Fruit fly (Drosophila melanogaster) whole organism, prepupa: Measurements from ENCODE around the gene CG14563.

Experiments
- CG1621 ChIP-seq: fragments of 200-800 bp; sonication (Bioruptor generic); optimal IDR thresholded peaks from 3 replicates; lab custom pipeline; 2018; ENCODE audit warnings: missing biosample characterization, mild to moderate bottlenecking, missing genetic modification characterization
- Gug ChIP-seq: fragments of 200-800 bp; sonication (Bioruptor generic); IDR thresholded peaks from 2 replicates; pipeline ENCODE4 v1.3.6; 2022; ENCODE audit warnings: missing biosample characterization, missing genetic modification characterization
- Hr39 ChIP-seq: fragments of 200-800 bp; sonication (Bioruptor generic); optimal IDR thresholded peaks from 2 replicates; lab custom pipeline; 2016; ENCODE audit warnings: missing biosample characterization, missing genetic modification characterization
- Hr4 ChIP-seq: fragments of 200-800 bp; sonication (Bioruptor generic); optimal IDR thresholded peaks from 3 replicates; lab custom pipeline; 2016; ENCODE audit warnings: missing biosample characterization, missing genetic modification characterization

DNA sequence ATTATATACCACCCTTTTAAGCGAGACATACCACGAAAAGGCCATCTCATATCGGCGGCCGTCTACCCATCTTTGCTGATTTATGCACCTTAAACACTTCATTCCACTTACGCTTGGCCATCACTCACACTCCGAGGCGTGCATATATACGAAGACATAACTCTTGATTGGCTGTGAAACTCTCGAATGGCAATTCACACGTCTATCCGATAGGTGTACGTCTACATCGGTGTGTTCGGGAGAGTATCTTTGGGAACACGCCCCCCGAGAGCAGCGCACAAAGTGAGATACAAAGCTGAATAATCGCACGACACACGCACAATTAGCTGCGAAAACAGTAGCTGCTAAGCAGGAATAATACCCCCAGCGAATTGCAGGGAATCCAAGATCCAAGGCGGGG is 23.5 kb downstream of the CG14563 start:
- no peak for TF ChIP-seq CG1621 (tag; lab: Kevin White, UChicago)
- TF ChIP-seq Hr4 (GFP tag; lab: Kevin White, UChicago) = no peak
- TF ChIP-seq Hr39 (GFP tag; lab: Kevin White, UChicago) = no peak
- no peak for TF ChIP-seq Gug (GFP tag; lab: Robert Waterston, UW)
